Fruit fly (Drosophila melanogaster) whole organism, embryonic: ENCODE data around the gene sunn.

Source experiments
- ATbp ChIP-seq: fragments of 200-800 bp; sonication (Bioruptor generic); optimal IDR thresholded peaks from 2 replicates; lab custom pipeline; 2017; ENCODE audit warnings: missing biosample characterization, mild to moderate bottlenecking, missing genetic modification characterization, missing genetic modification reagents
- Adf1 ChIP-seq: fragments of 200-800 bp; sonication (Bioruptor generic); IDR thresholded peaks from 2 replicates; pipeline ENCODE4 v1.3.6; 2022; ENCODE audit warnings: missing biosample characterization, missing genetic modification characterization
- Bgb ChIP-seq: fragments of 200-800 bp; sonication (Bioruptor generic); IDR thresholded peaks from 2 replicates; pipeline ENCODE4 v1.3.6; 2022; ENCODE audit warnings: missing biosample characterization, missing genetic modification characterization; ENCODE audit not compliant: partially characterized antibody
- BtbVII ChIP-seq: fragments of 200-800 bp; sonication (Bioruptor generic); optimal IDR thresholded peaks from 3 replicates; lab custom pipeline; 2017; ENCODE audit warnings: missing biosample characterization, mild to moderate bottlenecking, missing genetic modification characterization
- CG11247 ChIP-seq: fragments of 200-800 bp; sonication (Bioruptor generic); IDR thresholded peaks from 2 replicates; pipeline ENCODE4 v1.3.6; 2022; ENCODE audit warnings: missing biosample characterization, missing genetic modification characterization
- CG12104 ChIP-seq: fragments of 200-800 bp; sonication (Bioruptor generic); optimal IDR thresholded peaks from 3 replicates; lab custom pipeline; 2016; ENCODE audit warnings: missing biosample characterization, missing genetic modification characterization
- CG12391 ChIP-seq: fragments of 200-800 bp; sonication (Bioruptor generic); optimal IDR thresholded peaks from 3 replicates; lab custom pipeline; 2018; ENCODE audit warnings: missing biosample characterization, mild to moderate bottlenecking, missing genetic modification characterization, moderate library complexity
- CG12744 ChIP-seq: fragments of 200-800 bp; sonication (Bioruptor generic); optimal IDR thresholded peaks from 2 replicates; lab custom pipeline; 2016; ENCODE audit warnings: missing biosample characterization, missing genetic modification characterization
- CG15011 ChIP-seq: fragments of 200-800 bp; sonication (Bioruptor generic); optimal IDR thresholded peaks from 3 replicates; lab custom pipeline; 2018; ENCODE audit warnings: missing biosample characterization, mild to moderate bottlenecking, missing genetic modification characterization
- CG1647 ChIP-seq: fragments of 200-800 bp; sonication (Bioruptor generic); optimal IDR thresholded peaks from 3 replicates; lab custom pipeline; 2016; ENCODE audit warnings: missing biosample characterization, missing genetic modification characterization
- CG17328 ChIP-seq: fragments of 200-800 bp; sonication (Bioruptor generic); IDR thresholded peaks from 2 replicates; pipeline ENCODE4 v1.3.6; 2022; ENCODE audit warnings: missing biosample characterization, missing genetic modification characterization
- CG1792 ChIP-seq: fragments of 200-800 bp; sonication (Bioruptor generic); optimal IDR thresholded peaks from 2 replicates; lab custom pipeline; 2016; ENCODE audit warnings: missing biosample characterization, missing genetic modification characterization
- CG2129 ChIP-seq: fragments of 200-800 bp; sonication (Bioruptor generic); IDR thresholded peaks from 2 replicates; pipeline ENCODE4 v1.3.6; 2022; ENCODE audit warnings: missing biosample characterization, missing genetic modification characterization; ENCODE audit not compliant: partially characterized antibody
- CG2875 ChIP-seq: fragments of 200-800 bp; sonication (Bioruptor generic); optimal IDR thresholded peaks from 2 replicates; lab custom pipeline; 2017; ENCODE audit warnings: missing biosample characterization, mild to moderate bottlenecking, missing genetic modification characterization, missing genetic modification reagents
- CG2889 ChIP-seq: fragments of 200-800 bp; sonication (Bioruptor generic); IDR thresholded peaks from 3 replicates; pipeline ENCODE4 v1.3.6; 2022; ENCODE audit warnings: missing biosample characterization, missing genetic modification characterization
- CG30403 ChIP-seq: fragments of 200-800 bp; sonication (Bioruptor generic); optimal IDR thresholded peaks from 3 replicates; lab custom pipeline; 2016; ENCODE audit warnings: missing biosample characterization, missing genetic modification characterization
- CG4360 ChIP-seq: fragments of 200-800 bp; sonication (Bioruptor generic); IDR thresholded peaks from 2 replicates; pipeline ENCODE4 v1.3.6; 2022; ENCODE audit warnings: missing biosample characterization, missing genetic modification characterization
- CG4707 ChIP-seq: fragments of 200-800 bp; sonication (Bioruptor generic); optimal IDR thresholded peaks from 2 replicates; lab custom pipeline; 2018; ENCODE audit warnings: missing biosample characterization, mild to moderate bottlenecking, missing genetic modification characterization, moderate library complexity
- CG5953 ChIP-seq: fragments of 200-800 bp; sonication (Bioruptor generic); IDR thresholded peaks from 2 replicates; pipeline ENCODE4 v1.3.6; 2022; ENCODE audit warnings: missing biosample characterization, missing genetic modification characterization
- CG6683 ChIP-seq: fragments of 200-800 bp; sonication (Bioruptor generic); optimal IDR thresholded peaks from 2 replicates; lab custom pipeline; 2017; ENCODE audit warnings: missing biosample characterization, mild to moderate bottlenecking, missing genetic modification characterization, missing genetic modification reagents
- CG8478 ChIP-seq: fragments of >200 bp; optimal IDR thresholded peaks from 2 replicates; lab custom pipeline; 2018
- Drgx ChIP-seq: fragments of 200-800 bp; sonication (Bioruptor generic); IDR thresholded peaks from 2 replicates; pipeline ENCODE4 v1.3.6; 2022; ENCODE audit warnings: missing biosample characterization, missing genetic modification characterization
- Ets65A ChIP-seq: fragments of 200-800 bp; sonication (Bioruptor generic); peaks from one replicate; lab custom pipeline; 2016; ENCODE audit warnings: missing biosample characterization, missing genetic modification characterization
- Gsc ChIP-seq: fragments of 200-800 bp; sonication (Bioruptor generic); IDR thresholded peaks from 2 replicates; pipeline ENCODE4 v1.3.6; 2022; ENCODE audit warnings: missing biosample characterization, missing genetic modification characterization
- HLH4C ChIP-seq: fragments of 200-800 bp; sonication (Bioruptor generic); IDR thresholded peaks from 3 replicates; pipeline ENCODE4 v1.3.6; 2022; ENCODE audit warnings: missing biosample characterization, missing genetic modification characterization; ENCODE audit not compliant: partially characterized antibody
- Hmx ChIP-seq: fragments of 200-800 bp; sonication (Bioruptor generic); optimal IDR thresholded peaks from 2 replicates; lab custom pipeline; 2016; ENCODE audit warnings: missing biosample characterization, missing genetic modification characterization
- Meics ChIP-seq: fragments of 200-800 bp; sonication (Bioruptor generic); optimal IDR thresholded peaks from 2 replicates; lab custom pipeline; 2017; ENCODE audit warnings: missing biosample characterization, mild to moderate bottlenecking, missing genetic modification characterization
- Mrtf ChIP-seq: fragments of 200-800 bp; sonication (Bioruptor generic); IDR thresholded peaks from 3 replicates; pipeline ENCODE4 v1.3.6; 2022; ENCODE audit warnings: missing biosample characterization, missing genetic modification characterization
- NK7.1 ChIP-seq: fragments of 200-800 bp; sonication (Bioruptor generic); optimal IDR thresholded peaks from 3 replicates; lab custom pipeline; 2016; ENCODE audit warnings: missing biosample characterization, missing genetic modification characterization
- Poxn ChIP-seq: fragments of 200-800 bp; sonication (Bioruptor generic); IDR thresholded peaks from 2 replicates; pipeline ENCODE4 v1.3.6; 2022; ENCODE audit warnings: missing biosample characterization, missing genetic modification characterization
- Sox100B ChIP-seq: fragments of 200-800 bp; sonication (Bioruptor generic); optimal IDR thresholded peaks from 3 replicates; lab custom pipeline; 2018; ENCODE audit warnings: missing biosample characterization, mild to moderate bottlenecking, missing genetic modification characterization
- Ssrp ChIP-seq: fragments of 200-800 bp; sonication (Bioruptor generic); optimal IDR thresholded peaks from 2 replicates; lab custom pipeline; 2018; ENCODE audit warnings: missing biosample characterization, mild to moderate bottlenecking, missing genetic modification characterization, moderate library complexity
- abd-A ChIP-seq: fragments of 200-800 bp; sonication (Bioruptor generic); optimal IDR thresholded peaks from 3 replicates; lab custom pipeline; 2019; ENCODE audit warnings: missing biosample characterization, mild to moderate bottlenecking, missing genetic modification characterization, moderate library complexity
- ash1 ChIP-seq: fragments of 200-800 bp; sonication (Bioruptor generic); optimal IDR thresholded peaks from 2 replicates; lab custom pipeline; 2018; ENCODE audit warnings: missing biosample characterization, mild to moderate bottlenecking, missing genetic modification characterization
- btn ChIP-seq: fragments of 200-800 bp; sonication (Bioruptor generic); optimal IDR thresholded peaks from 2 replicates; lab custom pipeline; 2016; ENCODE audit warnings: missing biosample characterization, missing genetic modification characterization
- crp ChIP-seq, 2 experiments: fragments of 200-800 bp; sonication (Bioruptor generic); optimal IDR thresholded peaks; 2 replicates in 1 of 2; 3 replicates in 1 of 2; lab custom pipeline; 2017; ENCODE audit warnings: missing biosample characterization in 2 of 2, missing genetic modification characterization in 2 of 2, mild to moderate bottlenecking in 1 of 2, moderate library complexity in 1 of 2
- dm ChIP-seq: fragments of 200-800 bp; sonication (Bioruptor generic); optimal IDR thresholded peaks from 3 replicates; lab custom pipeline; 2016; ENCODE audit warnings: missing biosample characterization, missing genetic modification characterization
- gce ChIP-seq: fragments of 200-800 bp; sonication (Bioruptor generic); IDR thresholded peaks from 3 replicates; pipeline ENCODE4 v1.3.6; 2022; ENCODE audit warnings: missing biosample characterization, missing genetic modification characterization
- grau ChIP-seq: fragments of 200-800 bp; optimal IDR thresholded peaks from 3 replicates; lab custom pipeline; 2019; ENCODE audit warnings: missing biosample characterization, mild to moderate bottlenecking, missing genetic modification characterization, moderate library complexity
- gsb ChIP-seq: fragments of 200-800 bp; sonication (Bioruptor generic); IDR thresholded peaks from 2 replicates; pipeline ENCODE4 v1.3.6; 2022; ENCODE audit warnings: missing biosample characterization, missing genetic modification characterization
- gsb-n ChIP-seq: fragments of 200-800 bp; sonication (Bioruptor generic); optimal IDR thresholded peaks from 3 replicates; lab custom pipeline; 2018; ENCODE audit warnings: missing biosample characterization, mild to moderate bottlenecking, missing genetic modification characterization
- lola ChIP-seq, 3 experiments: fragments of >200 bp in 2 of 3; fragments of 200-800 bp in 1 of 3; sonication (Bioruptor generic) in 1 of 3; optimal IDR thresholded peaks; 2 replicates each; lab custom pipeline; 2017 to 2019; ENCODE audit warnings: missing biosample characterization in 3 of 3, missing genetic modification characterization in 3 of 3, mild to moderate bottlenecking in 1 of 3, moderate library complexity in 1 of 3
- mirr ChIP-seq: fragments of 200-800 bp; sonication (Bioruptor generic); optimal IDR thresholded peaks from 3 replicates; lab custom pipeline; 2018; ENCODE audit warnings: missing biosample characterization, mild to moderate bottlenecking, missing genetic modification characterization
- org-1 ChIP-seq: fragments of 200-800 bp; sonication (Bioruptor generic); optimal IDR thresholded peaks from 2 replicates; lab custom pipeline; 2017; ENCODE audit warnings: missing biosample characterization, missing genetic modification characterization
- row ChIP-seq: fragments of 200-800 bp; sonication (Bioruptor generic); IDR thresholded peaks from 3 replicates; pipeline ENCODE4 v1.3.6; 2022; ENCODE audit warnings: missing biosample characterization, missing genetic modification characterization
- sc ChIP-seq, 3 experiments: fragments of >200 bp in 2 of 3; fragments of 200-800 bp in 1 of 3; sonication (Bioruptor generic) in 1 of 3; optimal IDR thresholded peaks; 2 replicates in 2 of 3; 3 replicates in 1 of 3; lab custom pipeline; 2017; ENCODE audit warnings: mild to moderate bottlenecking in 1 of 3, missing biosample characterization in 1 of 3, missing genetic modification characterization in 1 of 3, missing genetic modification reagents in 1 of 3
- stc ChIP-seq: fragments of 200-800 bp; sonication (Bioruptor generic); IDR thresholded peaks from 2 replicates; pipeline ENCODE4 v1.3.6; 2022; ENCODE audit warnings: missing biosample characterization, missing genetic modification characterization
- trem ChIP-seq: fragments of 200-800 bp; optimal IDR thresholded peaks from 3 replicates; lab custom pipeline; 2019; ENCODE audit warnings: missing biosample characterization, mild to moderate bottlenecking, missing genetic modification characterization, moderate library complexity
- zfh1 ChIP-seq: fragments of 200-800 bp; sonication (Bioruptor generic); IDR thresholded peaks from 3 replicates; pipeline ENCODE4 v1.3.6; 2022; ENCODE audit warnings: missing biosample characterization, missing genetic modification characterization

Gene sunn

DNA sequence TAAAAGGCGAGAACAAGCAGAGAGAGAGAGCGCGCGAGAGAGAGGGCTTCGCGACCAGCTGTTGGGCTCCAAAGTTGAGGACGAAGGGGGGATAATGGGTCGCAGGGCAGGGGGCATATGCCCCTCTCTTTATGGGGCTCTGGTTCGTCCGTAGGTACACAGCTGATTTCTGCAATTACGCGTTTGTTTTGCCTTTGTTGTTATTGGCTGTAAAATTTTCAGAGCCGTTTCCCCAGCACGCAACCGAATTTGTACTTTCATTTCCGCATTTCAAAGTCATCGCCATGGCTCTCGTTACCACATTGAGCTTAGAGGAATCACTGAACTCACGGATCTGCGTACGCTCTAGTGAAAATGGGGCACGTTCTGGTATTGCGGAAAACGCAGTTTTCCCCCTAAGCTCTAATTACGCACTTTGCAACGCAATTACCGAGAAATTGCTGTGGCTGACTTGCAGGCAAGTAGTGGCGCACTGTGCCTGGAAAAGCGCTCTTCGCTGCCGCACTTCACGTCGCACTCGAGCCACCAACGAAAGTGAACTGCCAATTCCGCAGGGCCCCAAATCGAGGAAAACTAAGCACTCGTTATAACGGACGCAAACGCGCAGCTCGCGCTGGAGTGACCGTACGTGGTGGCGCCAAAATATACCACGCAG is 20.0 kb upstream of the sunn start, which contains the start of gene CG11658 (continued):
- TF ChIP-seq CG12391 (tag; lab: Kevin White, UChicago) (no peak), CG4707 (GFP tag; lab: Kevin White, UChicago) (no peak), Gsc (GFP tag; lab: Robert Waterston, UW) (no peak), CG1792 (no peak), NK7.1 (no peak), btn (GFP tag; lab: Kevin White, UChicago) (no peak), Mrtf (GFP tag; lab: Robert Waterston, UW) (no peak), gsb (GFP tag; lab: Robert Waterston, UW) (0 out of 2 replicates have a peak, but pooled peaks have one; percentile 11), CG4360 (GFP tag; lab: Robert Waterston, UW) (no peak), gsb-n (tag; lab: Kevin White, UChicago) (no peak), CG15011 (GFP tag; lab: Kevin White, UChicago) (no peak), Ssrp (tag; lab: Kevin White, UChicago) (no peak), ash1 (GFP tag; lab: Kevin White, UChicago) (no peak), org-1 (GFP tag; lab: Kevin White, UChicago) (peak; percentile 10), CG2129 (GFP tag; lab: Robert Waterston, UW) (no peak), ATbp (GFP tag; lab: Kevin White, UChicago) (peak; percentile 2), CG12744 (GFP tag; lab: Kevin White, UChicago) (no peak), CG11247 (GFP tag; lab: Robert Waterston, UW) (0 out of 2 replicates have a peak, but pooled peaks have one; percentile 8), dm (GFP tag; lab: Kevin White, UChicago) (no peak), CG17328 (peak; percentile 4; the same call in 1 of the 2 replicates), CG30403 (GFP tag; lab: Kevin White, UChicago) (peak; percentile 34), HLH4C (GFP tag; lab: Robert Waterston, UW) (no peak), Sox100B (GFP tag; lab: Kevin White, UChicago) (no peak), CG5953 (GFP tag; lab: Robert Waterston, UW) (0 out of 2 replicates have a peak, but pooled peaks have one; percentile 9), stc (no peak), CG1647 (GFP tag; lab: Kevin White, UChicago) (no peak), mirr (GFP tag; lab: Kevin White, UChicago) (no peak), CG8478 (lab: Kevin White, UChicago) (no peak), crp (GFP tag; optimal IDR thresholded peaks at IDR 0.05; lab: Kevin White, UChicago) (peak in 1 of 2 experiments; percentile 84), Ets65A (GFP tag; lab: Kevin White, UChicago) (no peak), BtbVII (peak; percentile 25), CG6683 (GFP tag; lab: Kevin White, UChicago) (no peak), CG2875 (GFP tag; lab: Kevin White, UChicago) (no peak), CG12104 (GFP tag; lab: Kevin White, UChicago) (no peak), gce (0 out of 3 replicates have a peak, but pooled peaks have one; percentile 40), Adf1 (no peak; the same call in 1 of the 2 replicates), abd-A (tag; lab: Kevin White, UChicago) (peak; percentile 95), sc (optimal IDR thresholded peaks at IDR 0.05; lab: Kevin White, UChicago) (no peak), sc (GFP tag; optimal IDR thresholded peaks at IDR 0.05; lab: Kevin White, UChicago) (no peak), Poxn (GFP tag; lab: Robert Waterston, UW) (no peak), Bgb (GFP tag; lab: Robert Waterston, UW) (peak; percentile 26), CG2889 (GFP tag; lab: Robert Waterston, UW) (no peak), Drgx (peak; percentile 38; the same call in 1 of the 2 replicates), Hmx (GFP tag; lab: Kevin White, UChicago) (no peak), zfh1 (GFP tag; lab: Robert Waterston, UW) (peak; percentile 37; the same call in 1 of the 3 replicates), grau (tag; lab: Kevin White, UChicago) (peak; percentile 73), trem (tag; lab: Kevin White, UChicago) (no peak), row (GFP tag; lab: Robert Waterston, UW) (no peak), Meics (no peak), lola (GFP tag; optimal IDR thresholded peaks at IDR 0.05; lab: Kevin White, UChicago) (no peak)
